Worm (Caenorhabditis elegans): Measurements from ENCODE around the gene cest-26.

cest-26 gene

ce11 chrX:4469297-4469816, 31.9 kb upstream of the cest-26 start, which contains the start of gene asb-2 (continued):
- peak; percentile 79 for TF ChIP-seq jun-1 (tag; optimal IDR thresholded peaks at IDR 0.05)
- peak; percentile 90 for TF ChIP-seq lin-13 (GFP tag; optimal IDR thresholded peaks at IDR 0.05)
- TF ChIP-seq tlp-1 (tag; optimal IDR thresholded peaks at IDR 0.05): no peak
- TF ChIP-seq lin-39 (tag; optimal IDR thresholded peaks at IDR 0.05): peak; percentile 23
- no peak for TF ChIP-seq aha-1 (tag; optimal IDR thresholded peaks at IDR 0.05)
- peak; percentile 93 for TF ChIP-seq nhr-71 (tag; optimal IDR thresholded peaks at IDR 0.05)
- no peak for TF ChIP-seq zip-4 (GFP tag; optimal IDR thresholded peaks at IDR 0.05)
- no peak for TF ChIP-seq fkh-10 (GFP tag; optimal IDR thresholded peaks at IDR 0.05)
- peak; percentile 92 for TF ChIP-seq nhr-20 (tag; optimal IDR thresholded peaks at IDR 0.05)

- TF ChIP-seq xbp-1 (tag; optimal IDR thresholded peaks at IDR 0.05) (no peak), lsy-2 (tag; optimal IDR thresholded peaks at IDR 0.05) (no peak), ets-5 (GFP tag; IDR thresholded peaks at IDR 0.05) (no peak), sptf-1 (tag; optimal IDR thresholded peaks at IDR 0.05) (no peak), C16A3.4 (tag; optimal IDR thresholded peaks at IDR 0.05) (no peak), nhr-28 (tag; optimal IDR thresholded peaks at IDR 0.05) (no peak), nhr-237 (tag; optimal IDR thresholded peaks at IDR 0.05) (no peak)
Observed at ce11 chrX:4466218-4466617, 28.8 kb upstream of the cest-26 start, which contains the start of gene nmur-3. Gene nmur-3, plus strand, starts transcription at chrX:4466518.

- no peak for TF ChIP-seq C04F5.9 (tag; optimal IDR thresholded peaks at IDR 0.05)
- peak; percentile 86 for TF ChIP-seq dsc-1 (tag; optimal IDR thresholded peaks at IDR 0.05)
- no peak for TF ChIP-seq nhr-47 (tag; optimal IDR thresholded peaks at IDR 0.05)
- no peak for TF ChIP-seq unc-86 (tag; optimal IDR thresholded peaks at IDR 0.05)
- TF ChIP-seq nhr-84 (tag; optimal IDR thresholded peaks at IDR 0.05): no peak
- peak; percentile 59 for TF ChIP-seq fkh-4 (tag; optimal IDR thresholded peaks at IDR 0.05; ENCODE audit: borderline replicate concordance)
- TF ChIP-seq ces-1 (GFP tag; optimal IDR thresholded peaks at IDR 0.05): no peak
- TF ChIP-seq nhr-12 (tag; optimal IDR thresholded peaks at IDR 0.05): no peak
Observed at ce11 chrX:4464367-4464766, 26.9 kb upstream of the cest-26 start.

ce11 chrX:4462390-4462789, 24.9 kb upstream of the cest-26 start, which contains the start of gene atg-16.1:
Gene atg-16.1, minus strand, starts transcription at chrX:4462465.
- TF ChIP-seq xbp-1 (tag; optimal IDR thresholded peaks at IDR 0.05) (peak; percentile 81), mep-1 (tag; optimal IDR thresholded peaks at IDR 0.05) (peak; percentile 87), elt-3 (tag; optimal IDR thresholded peaks at IDR 0.05) (peak in 1 of 6 experiments; percentile 35), vab-15 (tag; optimal IDR thresholded peaks at IDR 0.05) (no peak), tlp-1 (tag; optimal IDR thresholded peaks at IDR 0.05) (no peak), nhr-11 (tag; optimal IDR thresholded peaks at IDR 0.05) (no peak), ztf-11 (tag; optimal IDR thresholded peaks at IDR 0.05) (no peak), ama-1 (optimal IDR thresholded peaks at IDR 0.05) (no peak), unc-98 (GFP tag; IDR thresholded peaks at IDR 0.05) (no peak), snpc-4 (tag; optimal IDR thresholded peaks at IDR 0.05) (no peak), nhr-28 (tag; optimal IDR thresholded peaks at IDR 0.05) (no peak), pqm-1 (tag; optimal IDR thresholded peaks at IDR 0.05) (no peak), aly-2 (tag; optimal IDR thresholded peaks at IDR 0.05) (no peak), ztf-4 (tag; optimal IDR thresholded peaks at IDR 0.05) (no peak), swsn-7 (tag; optimal IDR thresholded peaks at IDR 0.05) (peak; percentile 67), C34B4.2 (tag; optimal IDR thresholded peaks at IDR 0.05) (no peak), lsy-2 (tag; optimal IDR thresholded peaks at IDR 0.05) (peak; percentile 45 to 71), nhr-71 (tag; optimal IDR thresholded peaks at IDR 0.05) (peak; percentile 73), fkh-8 (tag; optimal IDR thresholded peaks at IDR 0.05) (peak; percentile 41), alr-1 (tag; optimal IDR thresholded peaks at IDR 0.05; ENCODE audit: borderline replicate concordance) (no peak), nhr-77 (tag; optimal IDR thresholded peaks at IDR 0.05) (peak; percentile 37), fos-1 (tag; optimal IDR thresholded peaks at IDR 0.05) (no peak), snu-23 (GFP tag; optimal IDR thresholded peaks at IDR 0.05) (peak; percentile 73), F16B12.6 (tag; optimal IDR thresholded peaks at IDR 0.05) (peak; percentile 34), pag-3 (tag; optimal IDR thresholded peaks at IDR 0.05; ENCODE audit: borderline replicate concordance, insufficient read depth) (no peak), lin-39 (tag; optimal IDR thresholded peaks at IDR 0.05) (no peak), C04F5.9 (tag; optimal IDR thresholded peaks at IDR 0.05) (no peak), grh-1 (GFP tag; IDR thresholded peaks at IDR 0.05) (no peak), mdl-1 (tag; optimal IDR thresholded peaks at IDR 0.05) (peak in 1 of 2 experiments; percentile 57), ceh-82 (tag; optimal IDR thresholded peaks at IDR 0.05) (peak in 2 of 3 experiments; percentile 21 to 52), rnt-1 (tag; optimal IDR thresholded peaks at IDR 0.05) (peak; percentile 25), lin-13 (GFP tag; optimal IDR thresholded peaks at IDR 0.05) (peak; percentile 36)

Data from whole organism, L1 larva.